Fruit fly (Drosophila melanogaster) whole organism, pupa: ENCODE results near the gene CatB.

ENCODE experiments used
- CG10348 ChIP-seq: fragments of 200-800 bp; sonication (Bioruptor generic); IDR thresholded peaks from 2 replicates; pipeline ENCODE4 v1.3.6; 2022; ENCODE audit warnings: missing biosample characterization, missing genetic modification characterization
- CG13204 ChIP-seq: fragments of 200-800 bp; sonication (Bioruptor generic); optimal IDR thresholded peaks from 2 replicates; lab custom pipeline; 2018; ENCODE audit warnings: missing biosample characterization, mild to moderate bottlenecking, missing genetic modification characterization, moderate library complexity
- CG14655 ChIP-seq: fragments of 200-800 bp; sonication (Bioruptor generic); optimal IDR thresholded peaks from 3 replicates; lab custom pipeline; 2017; ENCODE audit warnings: mild to moderate bottlenecking, missing biosample characterization, missing genetic modification reagents, missing genetic modification characterization
- CG15710 ChIP-seq: fragments of 200-800 bp; sonication (Bioruptor generic); optimal IDR thresholded peaks from 2 replicates; lab custom pipeline; 2018; ENCODE audit warnings: missing biosample characterization, mild to moderate bottlenecking, missing genetic modification characterization, moderate library complexity
- CG34367 ChIP-seq: fragments of 200-800 bp; sonication (Bioruptor generic); optimal IDR thresholded peaks from 2 replicates; lab custom pipeline; 2018; ENCODE audit warnings: missing biosample characterization, mild to moderate bottlenecking, missing genetic modification characterization
- CG4496 ChIP-seq: fragments of 200-800 bp; sonication (Bioruptor generic); IDR thresholded peaks from 3 replicates; pipeline ENCODE4 v1.3.6; 2022; ENCODE audit warnings: missing biosample characterization, missing genetic modification characterization
- CG9948 ChIP-seq: fragments of 200-800 bp; sonication (Bioruptor generic); optimal IDR thresholded peaks from 2 replicates; lab custom pipeline; 2018; ENCODE audit warnings: missing biosample characterization, mild to moderate bottlenecking, missing genetic modification characterization, moderate library complexity
- Pif1A ChIP-seq: fragments of 200-800 bp; sonication (Bioruptor generic); optimal IDR thresholded peaks from 3 replicates; lab custom pipeline; 2016; ENCODE audit warnings: missing biosample characterization, missing genetic modification characterization
- Snoo ChIP-seq: fragments of 200-800 bp; sonication (Bioruptor generic); optimal IDR thresholded peaks from 3 replicates; lab custom pipeline; 2017; ENCODE audit warnings: missing biosample characterization, mild to moderate bottlenecking, missing genetic modification characterization, inconsistent platforms

DNA sequence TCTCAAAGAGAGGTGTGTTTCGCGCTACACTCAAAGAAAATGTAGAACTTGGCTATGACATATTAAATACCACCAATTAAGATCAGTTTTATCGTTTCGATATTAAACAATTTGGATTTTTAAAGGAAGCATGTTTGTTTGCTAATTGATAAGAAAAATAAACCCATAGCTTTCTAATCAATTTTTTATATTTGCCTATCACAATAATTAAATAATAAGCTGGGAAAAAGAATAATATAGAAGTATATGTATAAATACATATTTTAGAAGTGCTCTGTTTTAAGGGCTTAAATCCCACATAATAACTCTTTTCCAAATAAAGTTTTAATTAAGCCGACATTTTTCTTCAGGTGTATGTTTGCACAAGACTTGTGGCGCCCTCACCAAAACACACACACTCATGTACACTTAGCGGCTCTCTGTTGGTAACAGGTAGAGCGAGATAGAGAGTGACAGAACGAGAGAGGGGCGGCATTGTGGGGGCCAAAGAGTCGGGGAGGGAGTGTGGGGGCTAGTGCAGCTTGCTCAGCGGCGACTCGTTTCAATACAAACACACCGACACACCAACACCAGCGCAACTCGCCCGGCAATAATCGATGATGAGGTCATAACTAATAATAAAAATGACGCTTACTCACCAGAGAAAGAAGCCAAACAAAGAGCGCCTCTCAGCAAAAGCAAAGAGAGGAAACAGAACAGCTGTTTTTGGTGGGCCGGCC, 12.4 kb downstream of the CatB start:
- TF ChIP-seq Snoo (tag; lab: Kevin White, UChicago) (peak; percentile 84), CG34367 (tag; lab: Kevin White, UChicago) (peak; percentile 84), Pif1A (peak; percentile 72), CG4496 (peak; percentile 77; the same call in 2 of the 3 replicates), CG9948 (peak; percentile 93), CG10348 (GFP tag; lab: Robert Waterston, UW) (peak; percentile 45; the same call in 1 of the 2 replicates), CG15710 (tag; lab: Kevin White, UChicago) (peak; percentile 93), CG13204 (peak; percentile 49), CG14655 (GFP tag; lab: Kevin White, UChicago) (peak; percentile 95)
